Worm (Caenorhabditis elegans) whole organism, late embryonic: Measurements from ENCODE around the gene nhr-107.

ENCODE experiments used
- F13H6.1 ChIP-seq: sonication (generic microtip); optimal IDR thresholded peaks from 2 replicates; lab custom pipeline; 2016; ENCODE audit warnings: missing genetic modification characterization, missing compliant biosample characterization
- K02D7.2 ChIP-seq: sonication (generic microtip); optimal IDR thresholded peaks from 2 replicates; lab custom pipeline; 2017; ENCODE audit warnings: mild to moderate bottlenecking, missing genetic modification characterization, missing compliant biosample characterization
- Y22D7AL.16 ChIP-seq: sonication (generic microtip); optimal IDR thresholded peaks from 2 replicates; lab custom pipeline; 2016; ENCODE audit warnings: missing genetic modification characterization, missing compliant biosample characterization
- ceh-14 ChIP-seq: sonication (generic microtip); optimal IDR thresholded peaks from 2 replicates; lab custom pipeline; 2016; ENCODE audit warnings: missing genotype, missing genetic modification characterization, missing compliant biosample characterization
- ceh-18 ChIP-seq: sonication (generic microtip); optimal IDR thresholded peaks from 2 replicates; lab custom pipeline; 2016; ENCODE audit warnings: missing genetic modification characterization, missing compliant biosample characterization
- ceh-2 ChIP-seq: sonication (generic microtip); optimal IDR thresholded peaks from 2 replicates; lab custom pipeline; 2016; ENCODE audit warnings: missing genotype, missing genetic modification characterization, missing compliant biosample characterization
- ceh-22 ChIP-seq: sonication (generic microtip); optimal IDR thresholded peaks from 2 replicates; lab custom pipeline; 2017; ENCODE audit warnings: missing biosample characterization, missing genetic modification characterization
- ceh-24 ChIP-seq: sonication (generic microtip); optimal IDR thresholded peaks from 2 replicates; lab custom pipeline; 2016; ENCODE audit warnings: mild to moderate bottlenecking, missing genetic modification characterization, missing compliant biosample characterization
- ceh-34 ChIP-seq: sonication (generic microtip); optimal IDR thresholded peaks from 2 replicates; lab custom pipeline; 2016; ENCODE audit warnings: mild to moderate bottlenecking, missing genetic modification characterization, missing compliant biosample characterization
- ceh-45 ChIP-seq: fragments of 200-800 bp; sonication (Bioruptor generic); IDR thresholded peaks from 2 replicates; pipeline ENCODE4 v1.3.6; 2022; ENCODE audit warnings: missing genetic modification reagents, missing genetic modification characterization, missing compliant biosample characterization
- ceh-48 ChIP-seq: sonication (generic microtip); optimal IDR thresholded peaks from 2 replicates; lab custom pipeline; 2016; ENCODE audit warnings: missing genetic modification characterization, inconsistent platforms, missing compliant biosample characterization
- ceh-6 ChIP-seq: fragments of 200-800 bp; sonication (Bioruptor generic); optimal IDR thresholded peaks from 2 replicates; lab custom pipeline; 2018; ENCODE audit warnings: mild to moderate bottlenecking, missing genetic modification characterization, missing compliant biosample characterization
- ceh-9 ChIP-seq: sonication (generic microtip); optimal IDR thresholded peaks from 2 replicates; lab custom pipeline; 2016; ENCODE audit warnings: mild to moderate bottlenecking, missing genetic modification characterization, inconsistent platforms, missing compliant biosample characterization
- che-1 ChIP-seq: sonication (generic microtip); optimal IDR thresholded peaks from 2 replicates; lab custom pipeline; 2016; ENCODE audit warnings: mild to moderate bottlenecking, missing genetic modification characterization, missing compliant biosample characterization
- dmd-4 ChIP-seq: sonication (generic microtip); optimal IDR thresholded peaks from 2 replicates; lab custom pipeline; 2016; ENCODE audit warnings: borderline replicate concordance, missing genetic modification characterization, missing compliant biosample characterization
- elt-2 ChIP-seq: sonication (generic microtip); optimal IDR thresholded peaks from 2 replicates; lab custom pipeline; 2016; ENCODE audit warnings: missing genetic modification reagents, missing genetic modification characterization, missing compliant biosample characterization
- elt-4 ChIP-seq: sonication (generic microtip); optimal IDR thresholded peaks from 2 replicates; lab custom pipeline; 2016; ENCODE audit warnings: missing genetic modification characterization, missing compliant biosample characterization
- hlh-15 ChIP-seq: sonication (generic microtip); optimal IDR thresholded peaks from 2 replicates; lab custom pipeline; 2016; ENCODE audit warnings: missing genetic modification characterization, missing compliant biosample characterization
- hlh-30 ChIP-seq: sonication (generic microtip); optimal IDR thresholded peaks from 2 replicates; lab custom pipeline; 2017; ENCODE audit warnings: antibody characterized with exemption, missing genetic modification characterization, missing compliant biosample characterization; ENCODE audit not compliant: insufficient read depth
- hlh-8 ChIP-seq: sonication (generic microtip); optimal IDR thresholded peaks from 2 replicates; lab custom pipeline; 2016; ENCODE audit warnings: missing genotype, missing genetic modification characterization, missing compliant biosample characterization
- lim-6 ChIP-seq: sonication (generic microtip); optimal IDR thresholded peaks from 2 replicates; lab custom pipeline; 2016; ENCODE audit warnings: missing genetic modification characterization, missing compliant biosample characterization
- lin-11 ChIP-seq: fragments of 200-800 bp; sonication (Bioruptor generic); optimal IDR thresholded peaks from 2 replicates; lab custom pipeline; 2018; ENCODE audit warnings: mild to moderate bottlenecking, missing genetic modification characterization, missing compliant biosample characterization
- nfya-1 ChIP-seq: sonication (generic microtip); optimal IDR thresholded peaks from 2 replicates; lab custom pipeline; 2017; ENCODE audit warnings: missing genetic modification characterization, mild to moderate bottlenecking, missing compliant biosample characterization, antibody characterized with exemption, moderate library complexity
- nhr-11 ChIP-seq: fragments of 150-350 bp; optimal IDR thresholded peaks from 2 replicates; lab custom pipeline; 2014; ENCODE audit warnings: missing biosample characterization, missing genetic modification characterization
- npax-4 ChIP-seq: sonication (generic microtip); optimal IDR thresholded peaks from 2 replicates; lab custom pipeline; 2016; ENCODE audit warnings: missing genetic modification characterization, missing compliant biosample characterization
- odd-2 ChIP-seq: sonication (generic microtip); optimal IDR thresholded peaks from 2 replicates; lab custom pipeline; 2017; ENCODE audit warnings: antibody characterized with exemption, mild to moderate bottlenecking, missing genetic modification characterization, missing compliant biosample characterization
- pag-3 ChIP-seq: sonication (generic microtip); optimal IDR thresholded peaks from 2 replicates; lab custom pipeline; 2016; ENCODE audit warnings: missing compliant biosample characterization, missing genetic modification characterization, borderline replicate concordance
- pat-9 ChIP-seq: fragments of 200-800 bp; sonication (Bioruptor generic); optimal IDR thresholded peaks from 2 replicates; lab custom pipeline; 2018; ENCODE audit warnings: mild to moderate bottlenecking, missing genetic modification characterization, moderate library complexity, missing compliant biosample characterization
- pha-2 ChIP-seq: sonication (generic microtip); optimal IDR thresholded peaks from 2 replicates; lab custom pipeline; 2017; ENCODE audit warnings: mild to moderate bottlenecking, missing genetic modification characterization, missing compliant biosample characterization
- pqm-1 ChIP-seq: sonication (generic microtip); optimal IDR thresholded peaks from 2 replicates; lab custom pipeline; 2016; ENCODE audit warnings: missing genetic modification characterization, missing compliant biosample characterization
- pros-1 ChIP-seq: fragments of 150-350 bp; optimal IDR thresholded peaks from 2 replicates; lab custom pipeline; 2014; ENCODE audit warnings: missing biosample characterization, missing genetic modification reagents, missing genetic modification characterization
- ref-2 ChIP-seq: sonication (generic microtip); optimal IDR thresholded peaks from 2 replicates; lab custom pipeline; 2016; ENCODE audit warnings: missing genetic modification characterization, missing compliant biosample characterization
- rnt-1 ChIP-seq: sonication (generic microtip); optimal IDR thresholded peaks from 2 replicates; lab custom pipeline; 2016; ENCODE audit warnings: missing genetic modification characterization, missing compliant biosample characterization
- sdc-2 ChIP-seq: sonication (generic microtip); optimal IDR thresholded peaks from 2 replicates; lab custom pipeline; 2016; ENCODE audit warnings: missing genotype, missing genetic modification characterization, missing compliant biosample characterization
- sox-4 ChIP-seq: sonication (generic microtip); optimal IDR thresholded peaks from 2 replicates; lab custom pipeline; 2017; ENCODE audit warnings: mild to moderate bottlenecking, missing genetic modification characterization, inconsistent platforms, missing compliant biosample characterization
- syd-9 ChIP-seq: sonication (generic microtip); optimal IDR thresholded peaks from 2 replicates; lab custom pipeline; 2016; ENCODE audit warnings: mild to moderate bottlenecking, missing genetic modification characterization, moderate library complexity, missing compliant biosample characterization
- tbx-2 ChIP-seq: sonication (generic microtip); optimal IDR thresholded peaks from 2 replicates; lab custom pipeline; 2016; ENCODE audit warnings: missing genetic modification characterization, missing compliant biosample characterization
- unc-3 ChIP-seq, 2 experiments: fragments of 200-800 bp in 1 of 2; sonication (Bioruptor generic) in 1 of 2; sonication (generic microtip) in 1 of 2; conservative IDR thresholded peaks in 1 of 2; optimal IDR thresholded peaks in 1 of 2; 2 replicates each; pipeline versions ENCODE4 v1.3.6 to Lab custom; 2016 to 2022; ENCODE audit warnings: missing compliant biosample characterization in 2 of 2, missing genetic modification characterization in 2 of 2, missing genetic modification reagents in 1 of 2
- unc-42 ChIP-seq: sonication (generic microtip); optimal IDR thresholded peaks from 2 replicates; lab custom pipeline; 2016; ENCODE audit warnings: missing genotype, missing genetic modification characterization, missing compliant biosample characterization
- unc-55 ChIP-seq: sonication (generic microtip); optimal IDR thresholded peaks from 2 replicates; lab custom pipeline; 2017; ENCODE audit warnings: missing biosample characterization, missing genetic modification reagents, missing genetic modification characterization
- zip-5 ChIP-seq: sonication (generic microtip); optimal IDR thresholded peaks from 2 replicates; lab custom pipeline; 2016; ENCODE audit warnings: missing genetic modification characterization, missing compliant biosample characterization
- ztf-16 ChIP-seq: sonication (generic microtip); optimal IDR thresholded peaks from 2 replicates; lab custom pipeline; 2017; ENCODE audit warnings: missing genetic modification characterization, missing compliant biosample characterization

Gene nhr-107

DNA sequence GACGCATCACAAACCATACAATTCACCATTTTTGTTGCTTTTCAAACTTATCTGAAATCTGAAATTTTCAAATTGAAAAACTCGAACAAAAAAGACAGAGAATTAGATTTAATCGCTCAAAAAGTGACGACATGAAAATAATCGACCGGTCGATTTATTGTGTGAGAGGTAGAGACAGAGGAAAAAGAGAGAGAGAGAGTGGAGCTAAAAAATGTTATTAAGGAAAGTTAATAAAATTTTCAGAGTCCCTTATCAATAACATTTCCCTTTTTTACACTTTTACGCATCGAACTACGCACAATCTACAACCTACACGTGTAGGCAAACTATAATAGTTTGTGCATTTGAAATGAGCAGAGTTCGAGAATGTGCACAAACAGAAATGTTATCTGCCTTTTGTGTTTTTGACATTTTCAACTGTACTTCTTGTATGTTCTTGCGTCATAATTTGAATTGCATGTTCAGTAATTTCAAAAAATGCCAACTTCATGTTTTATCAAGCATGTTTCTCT is at the start of gene nhr-107:
Gene nhr-107, minus strand, starts transcription at position 51 of the 512 bp plus-strand sequence.
- TF ChIP-seq syd-9 (tag; lab: Kevin White, UChicago) (no peak), elt-4 (tag; lab: Kevin White, UChicago) (no peak), ceh-45 (GFP tag; lab: Robert Waterston, UW) (no peak), npax-4 (no peak), ceh-9 (tag; lab: Kevin White, UChicago) (no peak), ceh-2 (tag; lab: Kevin White, UChicago) (no peak), ceh-6 (GFP tag; lab: Kevin White, UChicago) (no peak), unc-42 (no peak), unc-55 (no peak), pqm-1 (no peak), K02D7.2 (tag; lab: Kevin White, UChicago) (no peak), Y22D7AL.16 (tag; lab: Kevin White, UChicago) (no peak), ceh-22 (tag; lab: Kevin White, UChicago) (no peak), tbx-2 (tag; lab: Kevin White, UChicago) (no peak)
- TF ChIP-seq, all 69 proteins: peak for 0

DNA sequence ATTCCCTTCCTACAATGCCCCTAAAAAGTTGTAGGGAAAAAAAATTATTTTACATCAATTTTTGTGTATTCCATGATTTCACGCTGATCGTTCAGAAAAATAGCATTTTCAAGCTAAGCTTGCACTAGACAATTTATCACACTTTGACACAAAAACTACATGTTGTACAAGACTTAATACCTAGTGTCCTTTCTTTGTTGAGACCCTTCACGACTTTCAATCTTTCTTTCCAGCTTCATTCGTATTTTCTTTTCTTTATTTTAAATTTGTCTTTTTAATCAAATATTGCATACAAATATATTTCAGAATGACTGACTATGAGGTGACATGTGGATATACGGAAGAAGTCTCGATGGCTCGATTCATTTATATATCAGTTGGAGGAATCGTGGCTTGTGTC is 49.1 kb upstream of the nhr-107 start, which contains the start of gene F20A1.2:
Gene F20A1.2, plus strand, starts transcription at position 301 of the 400 bp plus-strand sequence.
- no peak for TF ChIP-seq ceh-14
- TF ChIP-seq nfya-1 (tag; lab: Kevin White, UChicago) = no peak
- no peak for TF ChIP-seq ceh-24
- no peak for TF ChIP-seq hlh-8 (tag; lab: Kevin White, UChicago)
- TF ChIP-seq che-1 = no peak
- no peak for TF ChIP-seq npax-4
- no peak for TF ChIP-seq pha-2 (tag; lab: Kevin White, UChicago)
- TF ChIP-seq lim-6 (tag; lab: Kevin White, UChicago) = no peak
- TF ChIP-seq nhr-11 (tag; lab: Kevin White, UChicago) = no peak
- no peak for TF ChIP-seq hlh-30 (tag; lab: Kevin White, UChicago)
- TF ChIP-seq ceh-6 (GFP tag; lab: Kevin White, UChicago) = no peak
- TF ChIP-seq ceh-18 (tag; lab: Kevin White, UChicago) = no peak
- TF ChIP-seq unc-3 (GFP tag; conservative IDR thresholded peaks at IDR 0.05; lab: Robert Waterston, UW) = no peak
- TF ChIP-seq unc-3 (tag; optimal IDR thresholded peaks at IDR 0.05; lab: Kevin White, UChicago) = no peak
- no peak for TF ChIP-seq zip-5 (tag; lab: Kevin White, UChicago)
- no peak for TF ChIP-seq ceh-2 (tag; lab: Kevin White, UChicago)
- no peak for TF ChIP-seq pat-9 (tag; lab: Kevin White, UChicago)
- no peak for TF ChIP-seq lin-11 (tag; lab: Kevin White, UChicago)
- no peak for TF ChIP-seq syd-9 (tag; lab: Kevin White, UChicago)

- TF ChIP-seq elt-2 = no peak
- TF ChIP-seq sox-4 (tag; lab: Kevin White, UChicago) = no peak
- TF ChIP-seq hlh-8 (tag; lab: Kevin White, UChicago) = no peak
- TF ChIP-seq rnt-1 (tag; lab: Kevin White, UChicago) = no peak
- TF ChIP-seq npax-4 = no peak
Measured at ce11 chrV:7036475-7036874, 39.6 kb upstream of the nhr-107 start, which contains the start of gene twk-11. Gene twk-11, minus strand, starts transcription at chrV:7036575.

ce11 chrV:7027055-7027454 is 30.2 kb upstream of the nhr-107 start, which contains the start of gene F20A1.6:
Gene F20A1.6, minus strand, starts transcription at chrV:7027155.
- TF ChIP-seq ceh-34 (tag; lab: Kevin White, UChicago) (no peak), che-1 (no peak), pat-9 (tag; lab: Kevin White, UChicago) (no peak), hlh-15 (tag; lab: Kevin White, UChicago) (no peak), hlh-8 (tag; lab: Kevin White, UChicago) (no peak), pag-3 (no peak), ceh-48 (tag; lab: Kevin White, UChicago) (no peak), F13H6.1 (no peak), ref-2 (tag; lab: Kevin White, UChicago) (no peak), dmd-4 (tag; lab: Kevin White, UChicago) (no peak), elt-2 (no peak), ceh-6 (GFP tag; lab: Kevin White, UChicago) (no peak), pros-1 (tag; lab: Kevin White, UChicago) (no peak), pqm-1 (no peak), sox-4 (tag; lab: Kevin White, UChicago) (no peak), sdc-2 (tag; lab: Kevin White, UChicago) (no peak), ztf-16 (tag; lab: Kevin White, UChicago) (no peak), odd-2 (tag; lab: Kevin White, UChicago) (no peak)
